Fruit fly (Drosophila melanogaster) whole organism, pupa: ENCODE measurements around the gene RpL4.

Experiments
- CG10348 ChIP-seq: fragments of 200-800 bp; sonication (Bioruptor generic); IDR thresholded peaks from 2 replicates; pipeline ENCODE4 v1.3.6; 2022; ENCODE audit warnings: missing biosample characterization, missing genetic modification characterization
- CG12605 ChIP-seq: fragments of 200-800 bp; sonication (Bioruptor generic); IDR thresholded peaks from 2 replicates; pipeline ENCODE4 v1.3.6; 2022; ENCODE audit warnings: missing biosample characterization, missing genetic modification characterization
- CG13204 ChIP-seq: fragments of 200-800 bp; sonication (Bioruptor generic); optimal IDR thresholded peaks from 2 replicates; lab custom pipeline; 2018; ENCODE audit warnings: missing biosample characterization, mild to moderate bottlenecking, missing genetic modification characterization, moderate library complexity
- CG14655 ChIP-seq: fragments of 200-800 bp; sonication (Bioruptor generic); optimal IDR thresholded peaks from 3 replicates; lab custom pipeline; 2017; ENCODE audit warnings: mild to moderate bottlenecking, missing biosample characterization, missing genetic modification reagents, missing genetic modification characterization
- CG15710 ChIP-seq: fragments of 200-800 bp; sonication (Bioruptor generic); optimal IDR thresholded peaks from 2 replicates; lab custom pipeline; 2018; ENCODE audit warnings: missing biosample characterization, mild to moderate bottlenecking, missing genetic modification characterization, moderate library complexity
- CG17806 ChIP-seq: fragments of 200-800 bp; sonication (Bioruptor generic); optimal IDR thresholded peaks from 2 replicates; lab custom pipeline; 2018; ENCODE audit warnings: missing biosample characterization, mild to moderate bottlenecking, missing genetic modification characterization, moderate library complexity
- CG32121 ChIP-seq: fragments of 200-800 bp; sonication (Bioruptor generic); IDR thresholded peaks from 2 replicates; pipeline ENCODE4 v1.3.6; 2022; ENCODE audit warnings: missing biosample characterization, missing genetic modification characterization
- CG34367 ChIP-seq: fragments of 200-800 bp; sonication (Bioruptor generic); optimal IDR thresholded peaks from 2 replicates; lab custom pipeline; 2018; ENCODE audit warnings: missing biosample characterization, mild to moderate bottlenecking, missing genetic modification characterization
- CG4496 ChIP-seq: fragments of 200-800 bp; sonication (Bioruptor generic); IDR thresholded peaks from 3 replicates; pipeline ENCODE4 v1.3.6; 2022; ENCODE audit warnings: missing biosample characterization, missing genetic modification characterization
- CG8159 ChIP-seq: fragments of 200-800 bp; sonication (Bioruptor generic); optimal IDR thresholded peaks from 3 replicates; lab custom pipeline; 2018; ENCODE audit warnings: missing biosample characterization, mild to moderate bottlenecking, missing genetic modification characterization, moderate library complexity
- CG8301 ChIP-seq: fragments of 200-800 bp; sonication (Bioruptor generic); optimal IDR thresholded peaks from 2 replicates; lab custom pipeline; 2018; ENCODE audit warnings: missing biosample characterization, mild to moderate bottlenecking, missing genetic modification characterization
- CG9948 ChIP-seq: fragments of 200-800 bp; sonication (Bioruptor generic); optimal IDR thresholded peaks from 2 replicates; lab custom pipeline; 2018; ENCODE audit warnings: missing biosample characterization, mild to moderate bottlenecking, missing genetic modification characterization, moderate library complexity
- D1 ChIP-seq: fragments of 200-800 bp; sonication (Bioruptor generic); optimal IDR thresholded peaks from 2 replicates; lab custom pipeline; 2018; ENCODE audit warnings: missing biosample characterization, mild to moderate bottlenecking, missing genetic modification characterization, moderate library complexity
- EcR ChIP-seq: fragments of 200-800 bp; sonication (Bioruptor generic); optimal IDR thresholded peaks from 3 replicates; lab custom pipeline; 2019; ENCODE audit warnings: missing biosample characterization, missing genetic modification characterization, mild to moderate bottlenecking, moderate library complexity, missing genetic modification reagents
- Ets98B ChIP-seq: fragments of 200-800 bp; sonication (Bioruptor generic); IDR thresholded peaks from 2 replicates; pipeline ENCODE4 v1.3.6; 2022; ENCODE audit warnings: missing biosample characterization, missing genetic modification characterization
- Pif1A ChIP-seq: fragments of 200-800 bp; sonication (Bioruptor generic); optimal IDR thresholded peaks from 3 replicates; lab custom pipeline; 2016; ENCODE audit warnings: missing biosample characterization, missing genetic modification characterization
- Pif1B ChIP-seq: fragments of 200-800 bp; sonication (Bioruptor generic); optimal IDR thresholded peaks from 3 replicates; lab custom pipeline; 2016; ENCODE audit warnings: missing biosample characterization, missing genetic modification characterization
- Snoo ChIP-seq: fragments of 200-800 bp; sonication (Bioruptor generic); optimal IDR thresholded peaks from 3 replicates; lab custom pipeline; 2017; ENCODE audit warnings: missing biosample characterization, mild to moderate bottlenecking, missing genetic modification characterization, inconsistent platforms
- fd96Ca ChIP-seq: fragments of 200-800 bp; sonication (Bioruptor generic); IDR thresholded peaks from 3 replicates; pipeline ENCODE4 v1.3.6; 2022; ENCODE audit warnings: missing biosample characterization, missing genetic modification characterization
- gl ChIP-seq: fragments of 200-800 bp; sonication (Bioruptor generic); optimal IDR thresholded peaks from 2 replicates; lab custom pipeline; 2018; ENCODE audit warnings: missing biosample characterization, mild to moderate bottlenecking, missing genetic modification characterization
- rn ChIP-seq: fragments of 200-800 bp; sonication (Bioruptor generic); IDR thresholded peaks from 2 replicates; pipeline ENCODE4 v1.3.6; 2022; ENCODE audit warnings: missing biosample characterization, missing genetic modification characterization

Gene RpL4

dm6 chr3R:27916355-27917019, 6.1 kb upstream of the RpL4 start, which contains the start of the genes CG5003 and mRpS22:
Gene CG5003, minus strand, starts transcription at chr3R:27916516.
Gene mRpS22, plus strand, starts transcription at chr3R:27916908.
- TF ChIP-seq rn (GFP tag; lab: Robert Waterston, UW) (no peak), CG12605 (GFP tag; lab: Robert Waterston, UW) (no peak), CG15710 (tag; lab: Kevin White, UChicago) (peak; percentile 55), CG8159 (tag; lab: Kevin White, UChicago) (peak; percentile 53), Snoo (peak; percentile 44), CG9948 (peak; percentile 4), CG34367 (tag; lab: Kevin White, UChicago) (no peak), CG17806 (tag; lab: Kevin White, UChicago) (peak; percentile 12), CG4496 (GFP tag; lab: Robert Waterston, UW) (0 out of 3 replicates have a peak, but pooled peaks have one; percentile 34), Ets98B (GFP tag; lab: Robert Waterston, UW) (no peak), Pif1B (peak; percentile 43)

DNA sequence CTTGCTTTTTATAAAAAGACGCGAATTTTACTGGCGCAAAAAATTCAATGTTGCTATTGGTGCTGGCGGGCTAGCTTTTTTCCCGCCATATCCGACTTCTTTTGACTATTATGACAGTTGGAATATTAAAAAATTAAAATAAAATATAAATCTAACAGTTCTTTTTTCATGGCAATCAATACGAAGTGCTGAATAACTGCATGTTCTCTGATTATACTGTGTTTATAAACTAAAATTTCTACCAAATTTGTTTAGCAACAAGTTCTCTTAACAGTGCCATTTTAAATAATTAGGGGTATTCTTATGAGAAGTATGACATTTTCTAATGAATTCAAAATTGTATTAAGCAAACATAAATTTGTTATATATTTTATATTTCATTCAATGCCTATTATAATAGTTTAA, 3.2 kb upstream of the RpL4 start, which contains the start of gene Boh1:
TSS of gene Boh1 (minus strand) at position 76 of the 405 bp plus-strand sequence.
- no peak for TF ChIP-seq CG13204 (GFP tag; lab: Kevin White, UChicago)
- TF ChIP-seq CG4496 (GFP tag; lab: Robert Waterston, UW), result no peak
- TF ChIP-seq Pif1A (GFP tag; lab: Kevin White, UChicago), result no peak
- TF ChIP-seq CG8159 (tag; lab: Kevin White, UChicago), result peak; percentile 46
- TF ChIP-seq CG32121, result no peak
- TF ChIP-seq Snoo, result peak; percentile 39
- no peak for TF ChIP-seq CG14655

DNA sequence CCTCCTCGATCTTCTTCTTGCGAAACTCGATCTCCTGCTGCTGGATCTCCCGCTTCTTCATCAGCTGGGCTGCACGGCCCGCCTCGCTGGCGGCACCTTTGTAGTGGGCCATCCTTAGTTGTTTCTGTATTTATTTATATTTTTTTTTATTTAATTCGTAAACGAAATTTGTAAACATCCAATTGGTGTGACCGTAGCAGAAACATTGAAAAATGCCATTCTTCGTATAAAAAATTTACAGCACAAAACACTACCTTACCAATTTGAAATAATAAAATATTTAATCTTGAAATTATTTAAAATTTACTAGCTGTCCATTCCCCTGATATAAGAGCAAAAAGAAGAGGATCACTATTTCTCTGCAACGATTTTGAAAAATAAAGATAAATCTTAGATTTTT, 1.7 kb upstream of the RpL4 start, which contains the start of gene CG12259:
TSS of gene CG12259 (minus strand) at position 207 of the 400 bp plus-strand sequence.
- TF ChIP-seq Pif1B (no peak), CG14655 (no peak), CG10348 (GFP tag; lab: Robert Waterston, UW) (no peak), CG8159 (tag; lab: Kevin White, UChicago) (no peak), gl (no peak), CG15710 (tag; lab: Kevin White, UChicago) (no peak), CG17806 (tag; lab: Kevin White, UChicago) (no peak), CG32121 (no peak), EcR (GFP tag; lab: Kevin White, UChicago) (no peak), CG9948 (no peak), fd96Ca (GFP tag; lab: Robert Waterston, UW) (no peak), D1 (tag; lab: Kevin White, UChicago) (no peak), CG12605 (GFP tag; lab: Robert Waterston, UW) (no peak), rn (GFP tag; lab: Robert Waterston, UW) (no peak), Ets98B (GFP tag; lab: Robert Waterston, UW) (no peak), Snoo (no peak), CG4496 (GFP tag; lab: Robert Waterston, UW) (no peak), CG8301 (no peak)

DNA sequence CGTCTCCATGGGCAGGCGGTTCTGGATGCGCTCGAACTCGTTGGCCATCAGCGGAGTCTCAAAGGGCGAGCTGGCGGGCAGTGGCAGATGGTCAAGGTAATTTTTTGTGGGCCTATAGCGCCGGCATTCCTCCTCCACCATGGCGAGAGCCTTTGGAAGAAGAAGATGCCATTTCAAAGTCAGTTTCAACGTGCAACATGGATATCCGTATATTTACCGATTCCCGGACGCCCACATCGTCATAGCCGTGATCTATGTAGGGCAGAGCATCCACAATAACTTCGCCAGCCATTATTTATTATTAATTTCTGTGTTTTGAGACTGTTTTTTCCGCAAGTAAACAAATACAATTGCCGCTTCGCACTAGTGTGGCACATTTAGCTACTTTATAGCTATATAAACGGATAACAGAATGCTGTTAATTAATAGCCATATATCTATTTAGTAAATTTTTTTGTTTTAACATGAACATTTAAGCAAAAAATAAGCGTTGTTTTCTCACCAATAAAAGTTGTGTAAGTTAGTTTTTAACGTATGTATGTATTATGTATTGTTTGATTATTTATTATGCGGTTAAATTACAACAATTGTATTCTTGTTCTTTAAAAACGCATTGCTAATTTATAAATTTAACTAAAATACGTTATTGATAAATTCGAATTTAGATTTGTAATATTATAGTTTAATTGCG, 494 bp upstream of the RpL4 start, which contains the start of gene BCAS2:
TSS of gene BCAS2 (minus strand) at position 375 of the 691 bp plus-strand sequence.
- TF ChIP-seq Snoo (no peak), CG4496 (GFP tag; lab: Robert Waterston, UW) (no peak), CG10348 (GFP tag; lab: Robert Waterston, UW) (no peak), CG32121 (no peak), CG12605 (GFP tag; lab: Robert Waterston, UW) (no peak), Pif1B (no peak), CG14655 (no peak), CG34367 (tag; lab: Kevin White, UChicago) (no peak), CG9948 (no peak), CG17806 (tag; lab: Kevin White, UChicago) (no peak), fd96Ca (GFP tag; lab: Robert Waterston, UW) (no peak), CG8301 (no peak)

DNA sequence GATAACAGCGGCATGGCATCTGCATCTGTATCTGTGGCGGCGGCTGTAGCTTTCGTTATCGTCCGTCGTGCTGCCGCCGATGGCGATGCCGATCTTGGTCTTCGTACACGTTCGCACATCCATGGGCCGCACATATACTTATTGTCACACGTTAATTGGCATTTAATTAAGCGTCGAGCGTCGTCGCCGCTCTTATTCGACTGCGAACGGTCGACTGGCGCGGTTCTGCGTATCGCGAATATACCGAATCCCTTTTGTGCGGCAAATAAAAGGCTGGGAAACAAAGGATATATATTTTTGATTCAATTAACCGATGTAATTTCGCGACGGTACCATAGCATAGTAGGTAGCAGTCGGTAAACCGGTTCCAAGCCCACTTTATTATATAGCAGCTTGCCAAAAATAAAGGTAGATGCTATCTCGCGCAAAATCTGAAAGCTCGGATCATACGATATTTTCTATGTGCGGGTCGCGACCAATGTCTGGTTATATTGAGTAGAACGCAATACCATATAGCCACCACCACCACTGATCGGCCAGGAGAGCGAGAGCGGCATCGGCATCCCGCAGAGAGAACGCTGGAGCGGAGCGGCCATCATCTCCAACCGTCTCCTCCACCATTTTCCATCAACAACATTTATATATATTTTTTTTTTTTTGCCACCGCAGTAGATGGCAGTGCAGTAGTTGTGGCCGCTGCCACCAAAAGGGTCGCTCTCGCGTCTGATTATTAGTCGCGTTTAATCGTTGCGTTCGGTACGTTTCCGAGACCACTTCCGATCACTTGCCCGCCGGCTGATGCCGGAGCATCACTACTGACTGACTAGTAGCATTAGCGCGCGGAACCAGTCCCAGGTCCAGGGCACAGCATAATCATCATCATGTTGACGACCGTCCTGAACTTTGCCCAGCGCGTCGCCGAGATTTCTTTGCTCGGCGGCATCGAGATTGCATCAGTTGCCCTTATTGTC, 2.7 kb downstream of the RpL4 start, which contains the start of gene mino:
TSS of gene mino (plus strand) at position 192 of the 971 bp plus-strand sequence.
- no peak for TF ChIP-seq EcR (GFP tag; lab: Kevin White, UChicago)
- TF ChIP-seq CG34367 (tag; lab: Kevin White, UChicago), result no peak
- peak; percentile 27 for TF ChIP-seq Pif1A (GFP tag; lab: Kevin White, UChicago)
- TF ChIP-seq Snoo, result no peak
- no peak for TF ChIP-seq CG9948
- peak; percentile 28 for TF ChIP-seq CG12605 (GFP tag; lab: Robert Waterston, UW)
- TF ChIP-seq CG8159 (tag; lab: Kevin White, UChicago), result no peak
- peak; percentile 23 for TF ChIP-seq Pif1B
- no peak for TF ChIP-seq D1 (tag; lab: Kevin White, UChicago)
- no peak for TF ChIP-seq CG8301
- TF ChIP-seq fd96Ca (GFP tag; lab: Robert Waterston, UW), result no peak
- peak; percentile 79 for TF ChIP-seq gl
- TF ChIP-seq Ets98B (GFP tag; lab: Robert Waterston, UW), result peak; percentile 25; the same call in 1 of the 2 replicates
- peak; percentile 95 for TF ChIP-seq CG13204 (GFP tag; lab: Kevin White, UChicago)
- TF ChIP-seq CG14655, result no peak
- no peak for TF ChIP-seq CG17806 (tag; lab: Kevin White, UChicago)
- no peak for TF ChIP-seq CG4496 (GFP tag; lab: Robert Waterston, UW)
- TF ChIP-seq CG10348 (GFP tag; lab: Robert Waterston, UW), result no peak
- TF ChIP-seq CG15710 (tag; lab: Kevin White, UChicago), result no peak
- peak; percentile 45; the same call in 1 of the 2 replicates for TF ChIP-seq CG32121
- TF ChIP-seq rn (GFP tag; lab: Robert Waterston, UW), result no peak
